Fruit fly (Drosophila melanogaster) whole organism, adult: ENCODE data around the gene capu.
A peak's percentile ranks its signal among the peaks of the same experiment; 100 is the strongest.

Source experiments
- CG11617 ChIP-seq: fragments of 200-800 bp; sonication (Bioruptor generic); optimal IDR thresholded peaks from 2 replicates; lab custom pipeline; 2017; ENCODE audit warnings: mild to moderate bottlenecking, missing biosample characterization, missing genetic modification reagents, missing genetic modification characterization
- CG12768 ChIP-seq: fragments of 200-800 bp; sonication (Bioruptor generic); optimal IDR thresholded peaks from 2 replicates; lab custom pipeline; 2017; ENCODE audit warnings: missing biosample characterization, missing genetic modification characterization, mild to moderate bottlenecking, moderate library complexity, missing genetic modification reagents
- CG14711 ChIP-seq: fragments of 200-800 bp; sonication (Bioruptor generic); optimal IDR thresholded peaks from 2 replicates; lab custom pipeline; 2018; ENCODE audit warnings: missing biosample characterization, mild to moderate bottlenecking, missing genetic modification characterization, moderate library complexity
- CG1620 ChIP-seq: fragments of 200-800 bp; sonication (Bioruptor generic); optimal IDR thresholded peaks from 2 replicates; lab custom pipeline; 2016; ENCODE audit warnings: missing biosample characterization, missing genetic modification characterization
- CG33017 ChIP-seq: fragments of 200-800 bp; sonication (Bioruptor generic); optimal IDR thresholded peaks from 2 replicates; lab custom pipeline; 2018; ENCODE audit warnings: missing biosample characterization, mild to moderate bottlenecking, missing genetic modification characterization, moderate library complexity
- CG5204 ChIP-seq: fragments of 200-800 bp; sonication (Bioruptor generic); optimal IDR thresholded peaks from 2 replicates; lab custom pipeline; 2016; ENCODE audit warnings: missing biosample characterization, missing genetic modification characterization
- CG7045 ChIP-seq: fragments of 200-800 bp; sonication (Bioruptor generic); optimal IDR thresholded peaks from 2 replicates; lab custom pipeline; 2017; ENCODE audit warnings: missing biosample characterization, mild to moderate bottlenecking, missing genetic modification characterization
- CG7101 ChIP-seq: fragments of 200-800 bp; sonication (Bioruptor generic); optimal IDR thresholded peaks from 2 replicates; lab custom pipeline; 2018; ENCODE audit warnings: missing biosample characterization, mild to moderate bottlenecking, missing genetic modification characterization, moderate library complexity
- Clk ChIP-seq: fragments of 200-800 bp; sonication (Bioruptor generic); optimal IDR thresholded peaks from 2 replicates; lab custom pipeline; 2017; ENCODE audit warnings: missing biosample characterization, missing genetic modification characterization
- Crg-1 ChIP-seq: fragments of 200-800 bp; sonication (Bioruptor generic); optimal IDR thresholded peaks from 2 replicates; lab custom pipeline; 2016; ENCODE audit warnings: missing biosample characterization, missing genetic modification characterization
- Hr96 ChIP-seq: fragments of 200-800 bp; sonication (Bioruptor generic); optimal IDR thresholded peaks from 2 replicates; lab custom pipeline; 2016; ENCODE audit warnings: missing biosample characterization, missing genetic modification characterization
- Mnt ChIP-seq: fragments of 200-800 bp; sonication (Bioruptor generic); optimal IDR thresholded peaks from 2 replicates; lab custom pipeline; 2016; ENCODE audit warnings: missing biosample characterization, mild to moderate bottlenecking, missing genetic modification characterization
- bab1 ChIP-seq: fragments of 200-800 bp; sonication (Bioruptor generic); optimal IDR thresholded peaks from 3 replicates; lab custom pipeline; 2019; ENCODE audit warnings: missing biosample characterization, mild to moderate bottlenecking, missing genetic modification characterization, moderate library complexity
- cic ChIP-seq: fragments of 200-800 bp; sonication (Bioruptor generic); optimal IDR thresholded peaks from 2 replicates; lab custom pipeline; 2017; ENCODE audit warnings: missing biosample characterization, mild to moderate bottlenecking, missing genetic modification characterization, moderate library complexity
- cnc ChIP-seq, 2 experiments: fragments of >200 bp; optimal IDR thresholded peaks; 2 replicates each; lab custom pipeline; 2017
- kay ChIP-seq: fragments of 200-800 bp; sonication (Bioruptor generic); peaks from one replicate; lab custom pipeline; 2016; ENCODE audit warnings: missing biosample characterization, missing genetic modification characterization, borderline replicate concordance
- ovo ChIP-seq: fragments of 200-800 bp; sonication (Bioruptor generic); optimal IDR thresholded peaks from 2 replicates; lab custom pipeline; 2016; ENCODE audit warnings: missing biosample characterization, missing genetic modification characterization
- pad ChIP-seq: fragments of 200-800 bp; sonication (Bioruptor generic); optimal IDR thresholded peaks from 3 replicates; lab custom pipeline; 2017; ENCODE audit warnings: missing biosample characterization, missing genetic modification characterization, mild to moderate bottlenecking, moderate library complexity, missing genetic modification reagents
- tj ChIP-seq: fragments of 200-800 bp; sonication (Bioruptor generic); optimal IDR thresholded peaks from 3 replicates; lab custom pipeline; 2017; ENCODE audit warnings: missing biosample characterization, mild to moderate bottlenecking, missing genetic modification characterization, moderate library complexity
- toe ChIP-seq: fragments of 200-800 bp; sonication (Bioruptor generic); optimal IDR thresholded peaks from 2 replicates; lab custom pipeline; 2016; ENCODE audit warnings: missing biosample characterization, missing genetic modification characterization

Gene capu

DNA sequence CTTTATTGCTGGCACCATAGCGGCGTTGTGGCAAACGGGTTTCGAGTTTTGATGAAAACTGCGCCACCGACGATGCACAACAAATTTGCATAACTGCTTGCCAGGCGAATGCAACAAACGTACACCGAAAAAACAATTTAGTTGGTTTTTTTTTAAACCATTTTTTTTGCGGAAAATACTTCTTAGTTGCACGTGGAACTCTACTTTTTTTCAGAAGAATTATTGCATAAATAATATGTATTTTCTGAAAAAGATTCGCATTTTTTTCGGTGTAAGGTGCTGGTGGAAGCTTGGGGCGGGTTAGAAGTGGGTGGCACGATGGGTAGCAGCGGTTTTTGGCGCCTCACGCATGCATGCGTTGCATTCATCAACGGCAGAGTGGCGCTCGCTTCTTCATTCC is 21.5 kb downstream of the capu start:
- no peak for TF ChIP-seq Hr96
- no peak for TF ChIP-seq CG7101
- TF ChIP-seq CG1620, result no peak
- no peak for TF ChIP-seq kay (GFP tag; lab: Kevin White, UChicago)
- no peak for TF ChIP-seq CG11617 (GFP tag; lab: Kevin White, UChicago)
- TF ChIP-seq CG7045 (GFP tag; lab: Kevin White, UChicago), result no peak
- no peak for TF ChIP-seq pad (GFP tag; lab: Kevin White, UChicago)
- TF ChIP-seq Mnt (GFP tag; lab: Kevin White, UChicago), result no peak
- no peak for TF ChIP-seq CG12768
- no peak for TF ChIP-seq tj (GFP tag; lab: Kevin White, UChicago)
- TF ChIP-seq CG5204, result no peak
- no peak for TF ChIP-seq Clk
- no peak for TF ChIP-seq CG33017 (tag; lab: Kevin White, UChicago)
- no peak for TF ChIP-seq toe (GFP tag; lab: Kevin White, UChicago)
- no peak for TF ChIP-seq cic (GFP tag; lab: Kevin White, UChicago)
- no peak for TF ChIP-seq cnc (optimal IDR thresholded peaks at IDR 0.05; lab: Kevin White, UChicago)

dm6 chr2L:3880048-3880447 is 22.6 kb downstream of the capu start:
- peak; percentile 34 for TF ChIP-seq Crg-1 (GFP tag; lab: Kevin White, UChicago)
- TF ChIP-seq CG11617 (GFP tag; lab: Kevin White, UChicago), result peak; percentile 89
- TF ChIP-seq bab1 (GFP tag; lab: Kevin White, UChicago), result no peak
- peak; percentile 71 for TF ChIP-seq kay (GFP tag; lab: Kevin White, UChicago)
- TF ChIP-seq CG7101, result peak; percentile 91
- TF ChIP-seq cnc (optimal IDR thresholded peaks at IDR 0.05; lab: Kevin White, UChicago), result no peak
- TF ChIP-seq CG5204, result peak; percentile 74
- TF ChIP-seq ovo (GFP tag; lab: Kevin White, UChicago), result no peak
- TF ChIP-seq tj (GFP tag; lab: Kevin White, UChicago), result peak; percentile 52
- peak; percentile 81 for TF ChIP-seq CG7045 (GFP tag; lab: Kevin White, UChicago)
- peak; percentile 88 for TF ChIP-seq CG12768
- TF ChIP-seq Clk, result peak; percentile 76
- TF ChIP-seq cic (GFP tag; lab: Kevin White, UChicago), result peak; percentile 42
- peak; percentile 89 for TF ChIP-seq CG14711
- TF ChIP-seq toe (GFP tag; lab: Kevin White, UChicago), result peak; percentile 70
- TF ChIP-seq Hr96, result peak; percentile 74
- TF ChIP-seq Mnt (GFP tag; lab: Kevin White, UChicago), result peak; percentile 24
- peak; percentile 66 for TF ChIP-seq pad (GFP tag; lab: Kevin White, UChicago)
- peak; percentile 91 for TF ChIP-seq CG33017 (tag; lab: Kevin White, UChicago)
- no peak for TF ChIP-seq CG1620

DNA sequence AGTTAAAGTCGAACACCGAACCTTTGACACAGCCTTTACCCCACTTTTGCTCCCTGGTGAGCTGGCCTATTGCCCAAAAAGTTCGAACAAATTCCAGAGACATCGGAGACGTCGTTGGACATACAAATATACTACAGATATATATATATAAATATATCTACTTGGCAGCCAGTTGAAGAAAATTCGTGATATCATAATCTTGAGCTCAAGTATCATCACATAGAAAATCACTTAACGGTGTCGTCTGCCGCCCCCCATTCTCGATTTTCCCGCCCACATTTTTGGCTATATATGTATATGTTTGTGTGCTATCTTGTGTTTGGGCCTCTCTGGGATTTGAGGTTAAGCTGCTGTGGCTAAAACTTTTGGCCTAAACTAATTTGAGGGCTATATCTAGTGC is 25.6 kb downstream of the capu start:
- no peak for TF ChIP-seq bab1 (GFP tag; lab: Kevin White, UChicago)
- no peak for TF ChIP-seq CG12768
- no peak for TF ChIP-seq Mnt (GFP tag; lab: Kevin White, UChicago)
- TF ChIP-seq cic (GFP tag; lab: Kevin White, UChicago), result no peak
- TF ChIP-seq CG7101, result no peak
- no peak for TF ChIP-seq Clk
- no peak for TF ChIP-seq cnc (optimal IDR thresholded peaks at IDR 0.05; lab: Kevin White, UChicago)
- TF ChIP-seq CG7045 (GFP tag; lab: Kevin White, UChicago), result no peak
- TF ChIP-seq tj (GFP tag; lab: Kevin White, UChicago), result no peak
- TF ChIP-seq Hr96, result no peak
- no peak for TF ChIP-seq CG11617 (GFP tag; lab: Kevin White, UChicago)
- TF ChIP-seq CG33017 (tag; lab: Kevin White, UChicago), result no peak
- TF ChIP-seq ovo (GFP tag; lab: Kevin White, UChicago), result no peak
- TF ChIP-seq toe (GFP tag; lab: Kevin White, UChicago), result no peak
- no peak for TF ChIP-seq kay (GFP tag; lab: Kevin White, UChicago)
- no peak for TF ChIP-seq pad (GFP tag; lab: Kevin White, UChicago)
- TF ChIP-seq CG5204, result no peak

DNA sequence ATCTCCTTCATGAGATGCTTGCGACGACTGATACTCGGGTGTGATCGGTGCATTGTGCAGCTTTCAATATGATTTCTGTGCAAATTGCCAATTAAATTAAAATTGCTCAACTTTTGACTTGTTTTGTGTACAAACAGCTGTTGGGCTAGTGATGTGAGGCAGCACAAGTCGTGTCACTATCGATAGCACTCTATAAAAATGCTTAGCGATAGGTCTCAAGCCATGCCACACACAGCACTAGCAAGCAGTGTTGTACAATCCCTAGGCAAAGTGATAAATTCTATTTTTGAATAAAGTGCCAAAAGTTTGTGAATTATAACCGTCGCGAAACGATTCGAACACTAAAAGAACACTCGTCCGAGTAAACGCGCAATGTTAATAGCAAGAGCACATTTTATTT is 30.4 kb downstream of the capu start, which contains the start of gene CG31957:
Gene CG31957, minus strand, starts transcription at position 176 of the 400 bp plus-strand sequence.
- TF ChIP-seq CG7101, result peak; percentile 69
- peak; percentile 23 for TF ChIP-seq ovo (GFP tag; lab: Kevin White, UChicago)
- TF ChIP-seq CG12768, result peak; percentile 13
- TF ChIP-seq CG1620, result peak; percentile 77
- TF ChIP-seq cic (GFP tag; lab: Kevin White, UChicago), result no peak
- no peak for TF ChIP-seq CG11617 (GFP tag; lab: Kevin White, UChicago)
- peak; percentile 74 for TF ChIP-seq toe (GFP tag; lab: Kevin White, UChicago)
- TF ChIP-seq CG33017 (tag; lab: Kevin White, UChicago), result peak; percentile 35
- TF ChIP-seq Crg-1 (GFP tag; lab: Kevin White, UChicago), result peak; percentile 82
- no peak for TF ChIP-seq CG5204
- TF ChIP-seq CG7045 (GFP tag; lab: Kevin White, UChicago), result no peak
- TF ChIP-seq bab1 (GFP tag; lab: Kevin White, UChicago), result peak; percentile 34
- peak; percentile 38 for TF ChIP-seq CG14711
- TF ChIP-seq kay (GFP tag; lab: Kevin White, UChicago), result no peak
- peak; percentile 73 for TF ChIP-seq Mnt (GFP tag; lab: Kevin White, UChicago)
- peak; percentile 35 for TF ChIP-seq pad (GFP tag; lab: Kevin White, UChicago)
- peak; percentile 61 for TF ChIP-seq Hr96
- no peak for TF ChIP-seq Clk
- TF ChIP-seq cnc (optimal IDR thresholded peaks at IDR 0.05; lab: Kevin White, UChicago), result no peak
- no peak for TF ChIP-seq tj (GFP tag; lab: Kevin White, UChicago)

DNA sequence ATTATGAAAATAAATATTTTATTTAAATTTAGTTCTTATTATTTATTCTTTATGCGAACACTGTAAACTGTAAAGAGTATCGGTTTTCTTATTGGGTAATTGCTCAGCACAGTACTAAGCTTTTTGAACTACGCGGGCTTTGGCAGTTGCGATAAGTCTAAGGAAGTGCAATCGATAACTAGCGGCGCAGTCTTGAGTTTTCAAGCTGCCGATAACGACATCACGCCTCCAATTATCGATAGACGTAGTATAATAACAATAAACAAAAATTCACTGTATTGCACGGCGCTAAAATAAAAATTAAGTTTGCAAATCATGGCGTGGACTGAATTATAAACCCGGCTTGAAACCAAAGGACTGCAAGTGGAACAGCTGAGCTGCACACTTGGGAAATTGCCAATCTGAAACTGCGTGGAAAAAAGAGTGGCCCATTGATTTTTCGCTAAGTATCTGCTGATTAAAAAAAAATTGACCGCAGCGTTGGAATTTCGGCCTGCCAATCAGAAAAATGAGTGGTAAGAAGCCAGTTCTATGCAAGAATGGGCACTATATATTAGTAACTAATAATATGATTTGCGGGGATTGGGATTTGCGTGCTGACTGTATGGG is 35.1 kb downstream of the capu start, which contains the start of gene Cep97:
Gene Cep97, plus strand, starts transcription at position 224 of the 609 bp plus-strand sequence.
- TF ChIP-seq CG11617 (GFP tag; lab: Kevin White, UChicago), result no peak
- TF ChIP-seq cic (GFP tag; lab: Kevin White, UChicago), result no peak
- TF ChIP-seq toe (GFP tag; lab: Kevin White, UChicago), result no peak
- no peak for TF ChIP-seq CG1620
- no peak for TF ChIP-seq kay (GFP tag; lab: Kevin White, UChicago)
- TF ChIP-seq pad (GFP tag; lab: Kevin White, UChicago), result no peak
- no peak for TF ChIP-seq ovo (GFP tag; lab: Kevin White, UChicago)
- TF ChIP-seq CG33017 (tag; lab: Kevin White, UChicago), result no peak
- no peak for TF ChIP-seq tj (GFP tag; lab: Kevin White, UChicago)
- no peak for TF ChIP-seq CG7101
